Worm (Caenorhabditis elegans) whole organism, L4 larva: ENCODE data around the gene tag-243.

Experiments used
- D1046.2 ChIP-seq: fragments of 200-800 bp; sonication (Bioruptor generic); IDR thresholded peaks from 2 replicates; pipeline ENCODE4 v1.3.6; 2022; ENCODE audit warnings: missing genetic modification characterization, missing compliant biosample characterization
- F10B5.3 ChIP-seq: sonication (generic microtip); optimal IDR thresholded peaks from 2 replicates; lab custom pipeline; 2016; ENCODE audit warnings: mild to moderate bottlenecking, missing genetic modification characterization, missing compliant biosample characterization
- F37D6.2 ChIP-seq: sonication (generic microtip); optimal IDR thresholded peaks from 2 replicates; lab custom pipeline; 2016; ENCODE audit warnings: mild to moderate bottlenecking, missing genetic modification characterization, missing compliant biosample characterization
- F49E8.2 ChIP-seq: sonication (generic microtip); optimal IDR thresholded peaks from 2 replicates; lab custom pipeline; 2016; ENCODE audit warnings: missing compliant biosample characterization, mild to moderate bottlenecking, missing genetic modification characterization, borderline replicate concordance
- T26A8.4 ChIP-seq: fragments of 200-800 bp; sonication (Bioruptor generic); IDR thresholded peaks from 2 replicates; pipeline ENCODE4 v1.3.6; 2022; ENCODE audit warnings: missing genetic modification characterization, missing compliant biosample characterization
- Y5F2A.4 ChIP-seq: fragments of 200-800 bp; sonication (Bioruptor generic); optimal IDR thresholded peaks from 2 replicates; lab custom pipeline; 2018; ENCODE audit warnings: mild to moderate bottlenecking, missing genetic modification characterization, missing compliant biosample characterization
- ZK337.2 ChIP-seq: fragments of 200-800 bp; sonication (Bioruptor generic); IDR thresholded peaks from 2 replicates; pipeline ENCODE4 v1.3.6; 2022; ENCODE audit warnings: missing genetic modification reagents, missing genetic modification characterization, missing compliant biosample characterization
- aha-1 ChIP-seq: fragments of 150-350 bp; peaks from one replicate; lab custom pipeline; 2014; ENCODE audit warnings: missing biosample characterization, missing genetic modification characterization
- ama-1 ChIP-seq: fragments of 150-350 bp; optimal IDR thresholded peaks from 2 replicates; lab custom pipeline; 2014; ENCODE audit warnings: inconsistent platforms, mixed read lengths
- ceh-20 ChIP-seq: fragments of 200-800 bp; sonication (Bioruptor generic); IDR thresholded peaks from 2 replicates; pipeline ENCODE4 v1.3.6; 2022; ENCODE audit warnings: missing genetic modification reagents, missing genetic modification characterization, missing compliant biosample characterization
- ceh-82 ChIP-seq: sonication (generic microtip); optimal IDR thresholded peaks from 2 replicates; lab custom pipeline; 2017; ENCODE audit warnings: missing biosample characterization, missing genetic modification characterization
- ctbp-1 ChIP-seq: fragments of 200-800 bp; sonication (Bioruptor generic); IDR thresholded peaks from 2 replicates; pipeline ENCODE4 v1.3.6; 2022; ENCODE audit warnings: missing genetic modification reagents, missing genetic modification characterization, missing compliant biosample characterization
- daf-16 ChIP-seq, 3 experiments: sonication (generic microtip); optimal IDR thresholded peaks; 2 replicates each; lab custom pipeline; 2016 to 2017; ENCODE audit warnings: missing genetic modification characterization in 3 of 3, missing genetic modification reagents in 3 of 3, mild to moderate bottlenecking in 2 of 3, missing compliant biosample characterization in 2 of 3, missing biosample characterization in 1 of 3, moderate library complexity in 1 of 3
- dmd-8 ChIP-seq: fragments of 200-800 bp; sonication (Bioruptor generic); IDR thresholded peaks from 2 replicates; pipeline ENCODE4 v1.3.6; 2022; ENCODE audit warnings: missing genetic modification characterization, missing compliant biosample characterization
- dpl-1 ChIP-seq: fragments of 150-350 bp; optimal IDR thresholded peaks from 2 replicates; lab custom pipeline; 2014; ENCODE audit warnings: missing biosample characterization, missing genetic modification reagents, missing genetic modification characterization
- duxl-1 ChIP-seq: sonication (generic microtip); optimal IDR thresholded peaks from 2 replicates; lab custom pipeline; 2016; ENCODE audit warnings: mild to moderate bottlenecking, missing genetic modification characterization, moderate library complexity, missing compliant biosample characterization; ENCODE audit not compliant: poor library complexity
- dve-1 ChIP-seq: sonication (generic microtip); optimal IDR thresholded peaks from 2 replicates; lab custom pipeline; 2017; ENCODE audit warnings: antibody characterized with exemption, mild to moderate bottlenecking, missing genetic modification characterization, missing compliant biosample characterization; ENCODE audit not compliant: insufficient read depth
- egl-27 ChIP-seq: sonication (generic microtip); optimal IDR thresholded peaks from 3 replicates; lab custom pipeline; 2017; ENCODE audit warnings: missing biosample characterization, missing genetic modification reagents, missing genetic modification characterization
- egl-43 ChIP-seq: fragments of 200-800 bp; sonication (Bioruptor generic); IDR thresholded peaks from 2 replicates; pipeline ENCODE4 v1.3.6; 2022; ENCODE audit warnings: missing genetic modification reagents, missing genetic modification characterization, missing compliant biosample characterization
- fos-1 ChIP-seq: fragments of 150-350 bp; optimal IDR thresholded peaks from 2 replicates; lab custom pipeline; 2014; ENCODE audit warnings: missing biosample characterization, missing genetic modification characterization
- gei-8 ChIP-seq: fragments of 200-800 bp; sonication (Bioruptor generic); optimal IDR thresholded peaks from 2 replicates; lab custom pipeline; 2018; ENCODE audit warnings: mild to moderate bottlenecking, missing genetic modification characterization, missing compliant biosample characterization
- hif-1 ChIP-seq, 2 experiments: sonication (generic microtip); optimal IDR thresholded peaks; 2 replicates each; lab custom pipeline; 2016 to 2017; ENCODE audit warnings: missing compliant biosample characterization in 2 of 2, missing genetic modification characterization in 2 of 2, missing genetic modification reagents in 2 of 2, missing genotype in 2 of 2, mild to moderate bottlenecking in 1 of 2
- hmg-1.1 ChIP-seq: fragments of 200-800 bp; sonication (Bioruptor generic); IDR thresholded peaks from 2 replicates; pipeline ENCODE4 v1.3.6; 2022; ENCODE audit warnings: missing genetic modification reagents, missing genetic modification characterization, missing compliant biosample characterization
- lin-13 ChIP-seq: fragments of 150-350 bp; optimal IDR thresholded peaks from 2 replicates; lab custom pipeline; 2014; ENCODE audit warnings: missing biosample characterization, missing genetic modification reagents, missing genetic modification characterization
- lin-15B ChIP-seq: fragments of 150-350 bp; sonication (generic microtip); optimal IDR thresholded peaks from 3 replicates; lab custom pipeline; 2014; ENCODE audit warnings: missing biosample characterization, missing genetic modification characterization
- lin-29 ChIP-seq: fragments of 200-800 bp; sonication (Bioruptor generic); IDR thresholded peaks from 2 replicates; pipeline ENCODE4 v1.3.6; 2022; ENCODE audit warnings: missing genetic modification reagents, missing genetic modification characterization, missing compliant biosample characterization
- lin-38 ChIP-seq: fragments of 200-800 bp; sonication (Bioruptor generic); IDR thresholded peaks from 2 replicates; pipeline ENCODE4 v1.3.6; 2022; ENCODE audit warnings: missing genetic modification reagents, missing genetic modification characterization, missing compliant biosample characterization
- lsy-2 ChIP-seq, 2 experiments: fragments of 150-350 bp in 1 of 2; sonication (generic microtip) in 1 of 2; optimal IDR thresholded peaks; 2 replicates each; lab custom pipeline; 2014 to 2017; ENCODE audit warnings: missing biosample characterization in 2 of 2, missing genetic modification characterization in 2 of 2
- madf-5 ChIP-seq, 2 experiments: fragments of 200-800 bp; sonication (Bioruptor generic); IDR thresholded peaks; 2 replicates each; pipeline ENCODE4 v1.3.6; 2022; ENCODE audit warnings: missing compliant biosample characterization in 2 of 2, missing genetic modification characterization in 2 of 2
- mdl-1 ChIP-seq, 2 experiments: fragments of 150-350 bp in 1 of 2; sonication (generic microtip) in 1 of 2; optimal IDR thresholded peaks; 2 replicates each; lab custom pipeline; 2014 to 2017; ENCODE audit warnings: missing biosample characterization in 2 of 2, missing genetic modification characterization in 2 of 2
- mep-1 ChIP-seq: fragments of 150-350 bp; sonication (generic microtip); optimal IDR thresholded peaks from 3 replicates; lab custom pipeline; 2014; ENCODE audit warnings: missing biosample characterization, missing genetic modification characterization
- mes-2 ChIP-seq: sonication (generic microtip); optimal IDR thresholded peaks from 2 replicates; lab custom pipeline; 2016; ENCODE audit warnings: missing genotype, mild to moderate bottlenecking, missing genetic modification characterization, missing compliant biosample characterization; ENCODE audit not compliant: poor library complexity, severe bottlenecking
- mxl-2 ChIP-seq: fragments of 200-800 bp; sonication (Bioruptor generic); conservative IDR thresholded peaks from 2 replicates; pipeline ENCODE4 v1.3.6; 2022; ENCODE audit warnings: missing genetic modification reagents, missing genetic modification characterization, missing compliant biosample characterization
- nhr-102 ChIP-seq: sonication (generic microtip); optimal IDR thresholded peaks from 2 replicates; lab custom pipeline; 2016; ENCODE audit warnings: mild to moderate bottlenecking, missing genetic modification characterization, moderate library complexity, missing compliant biosample characterization
- nhr-237 ChIP-seq: sonication (generic microtip); optimal IDR thresholded peaks from 2 replicates; lab custom pipeline; 2017; ENCODE audit warnings: missing biosample characterization, missing genetic modification characterization
- nhr-28 ChIP-seq: fragments of 150-350 bp; optimal IDR thresholded peaks from 2 replicates; lab custom pipeline; 2014; ENCODE audit warnings: missing biosample characterization, missing genetic modification characterization
- nhr-6 ChIP-seq: fragments of 150-350 bp; optimal IDR thresholded peaks from 2 replicates; lab custom pipeline; 2014; ENCODE audit warnings: missing biosample characterization, missing genetic modification characterization
- pha-4 ChIP-seq, 2 experiments: fragments of 150-350 bp in 1 of 2; fragments of 200-800 bp in 1 of 2; sonication (Bioruptor generic) in 1 of 2; IDR thresholded peaks in 1 of 2; optimal IDR thresholded peaks in 1 of 2; 2 replicates each; pipeline versions ENCODE4 v1.3.6 to Lab custom; 2014 to 2022; ENCODE audit warnings: missing genetic modification characterization in 2 of 2, missing genetic modification reagents in 2 of 2, missing biosample characterization in 1 of 2, missing compliant biosample characterization in 1 of 2
- rbr-2 ChIP-seq: sonication (generic microtip); optimal IDR thresholded peaks from 2 replicates; lab custom pipeline; 2016; ENCODE audit warnings: missing genotype, missing genetic modification characterization, missing compliant biosample characterization
- set-16 ChIP-seq: fragments of 200-800 bp; sonication (Bioruptor generic); IDR thresholded peaks from 2 replicates; pipeline ENCODE4 v1.3.6; 2022; ENCODE audit warnings: missing genetic modification reagents, missing genetic modification characterization, missing compliant biosample characterization
- spr-3 ChIP-seq: fragments of 200-800 bp; sonication (Bioruptor generic); optimal IDR thresholded peaks from 2 replicates; lab custom pipeline; 2018; ENCODE audit warnings: mild to moderate bottlenecking, missing genetic modification characterization, missing compliant biosample characterization
- tag-97 ChIP-seq: fragments of 200-800 bp; sonication (Bioruptor generic); IDR thresholded peaks from 2 replicates; pipeline ENCODE4 v1.3.6; 2022; ENCODE audit warnings: missing genetic modification characterization, missing compliant biosample characterization
- unc-130 ChIP-seq: sonication (generic microtip); optimal IDR thresholded peaks from 2 replicates; lab custom pipeline; 2016; ENCODE audit warnings: missing genetic modification reagents, missing genetic modification characterization, missing compliant biosample characterization
- unc-62 ChIP-seq, 3 experiments: fragments of 150-350 bp in 1 of 3; sonication (generic microtip); optimal IDR thresholded peaks in 2 of 3; peaks in 1 of 3; 1 replicate in 1 of 3; 2 replicates in 2 of 3; lab custom pipeline; 2014 to 2017; ENCODE audit warnings: missing biosample characterization in 3 of 3, missing genetic modification characterization in 3 of 3, missing genetic modification reagents in 3 of 3, missing genotype in 1 of 3
- zag-1 ChIP-seq: fragments of 150-350 bp; optimal IDR thresholded peaks from 2 replicates; lab custom pipeline; 2014; ENCODE audit warnings: missing biosample characterization, missing genetic modification characterization
- zfp-2 ChIP-seq: sonication (generic microtip); optimal IDR thresholded peaks from 2 replicates; lab custom pipeline; 2016; ENCODE audit warnings: mild to moderate bottlenecking, missing genetic modification characterization, missing compliant biosample characterization
- zip-2 ChIP-seq: fragments of 150-350 bp; optimal IDR thresholded peaks from 2 replicates; lab custom pipeline; 2014; ENCODE audit warnings: missing biosample characterization, missing genetic modification characterization

tag-243 gene

ce11 chrIII:4723922-4724321 is 35.7 kb upstream of the tag-243 start (continued):
- TF ChIP-seq fos-1 (tag; lab: Kevin White, UChicago): no peak
- TF ChIP-seq ceh-20 (GFP tag; lab: Robert Waterston, UW): peak; percentile 52; the same call in 1 of the 2 replicates
- no peak for TF ChIP-seq dve-1 (tag; lab: Kevin White, UChicago)
- no peak for TF ChIP-seq nhr-237
- peak; percentile 50 for TF ChIP-seq aha-1 (tag; lab: Kevin White, UChicago)
- no peak for TF ChIP-seq lin-15B (tag; lab: Kevin White, UChicago)

ce11 chrIII:4721750-4722149 is 33.5 kb upstream of the tag-243 start, which contains the start of gene acy-1:
Gene acy-1, plus strand, starts transcription at chrIII:4722095.
- TF ChIP-seq unc-130 (GFP tag; lab: Kevin White, UChicago): no peak
- TF ChIP-seq mxl-2: no peak
- no peak for TF ChIP-seq ZK337.2 (GFP tag; lab: Robert Waterston, UW)
- TF ChIP-seq lin-13 (GFP tag; lab: Kevin White, UChicago): peak; percentile 19
- peak; percentile 61 for TF ChIP-seq set-16 (GFP tag; lab: Robert Waterston, UW)
- peak; percentile 58 for TF ChIP-seq dpl-1 (GFP tag; lab: Kevin White, UChicago)
- no peak for TF ChIP-seq T26A8.4 (GFP tag; lab: Robert Waterston, UW)
- no peak for TF ChIP-seq tag-97 (GFP tag; lab: Robert Waterston, UW)
- peak; percentile 79 for TF ChIP-seq hmg-1.1 (GFP tag; lab: Robert Waterston, UW)
- no peak for TF ChIP-seq ama-1 (lab: Kevin White, UChicago)
- TF ChIP-seq duxl-1 (tag; lab: Kevin White, UChicago): no peak
- no peak for TF ChIP-seq zip-2 (tag; lab: Kevin White, UChicago)
- no peak for TF ChIP-seq nhr-102
- no peak for TF ChIP-seq F49E8.2 (tag; lab: Kevin White, UChicago)
- no peak for TF ChIP-seq nhr-6
- TF ChIP-seq madf-5 (GFP tag; IDR thresholded peaks at IDR 0.05; lab: Robert Waterston, UW): no peak
- 0 out of 2 replicates have a peak, but pooled peaks have one; percentile 48 for TF ChIP-seq dmd-8
- TF ChIP-seq egl-27 (tag; lab: Kevin White, UChicago): no peak
- TF ChIP-seq F37D6.2 (tag; lab: Kevin White, UChicago): peak; percentile 42
- TF ChIP-seq aha-1 (tag; lab: Kevin White, UChicago): peak; percentile 95
- TF ChIP-seq lin-29: no peak
- no peak for TF ChIP-seq gei-8 (GFP tag; lab: Kevin White, UChicago)
- TF ChIP-seq hif-1 (tag; optimal IDR thresholded peaks at IDR 0.05; lab: Kevin White, UChicago): peak in 1 of 2 experiments; percentile 10
- no peak for TF ChIP-seq Y5F2A.4 (GFP tag; lab: Kevin White, UChicago)
- no peak for TF ChIP-seq fos-1 (tag; lab: Kevin White, UChicago)
- TF ChIP-seq mep-1 (tag; lab: Kevin White, UChicago): peak; percentile 74
- peak in 1 of 2 experiments; percentile 14 for TF ChIP-seq daf-16 (GFP tag; optimal IDR thresholded peaks at IDR 0.05; lab: Kevin White, UChicago)
- no peak for TF ChIP-seq daf-16 (tag; optimal IDR thresholded peaks at IDR 0.05; lab: Kevin White, UChicago)
- peak; percentile 66 to 84 for TF ChIP-seq lsy-2 (tag; optimal IDR thresholded peaks at IDR 0.05; lab: Kevin White, UChicago)
- TF ChIP-seq nhr-28: no peak
- no peak for TF ChIP-seq zfp-2 (tag; lab: Kevin White, UChicago)
- TF ChIP-seq D1046.2 (GFP tag; lab: Robert Waterston, UW): no peak
- TF ChIP-seq F10B5.3 (tag; lab: Kevin White, UChicago): no peak
- no peak for TF ChIP-seq zag-1
- peak in 1 of 2 experiments; percentile 30 for TF ChIP-seq unc-62 (GFP tag; optimal IDR thresholded peaks at IDR 0.05 in 1 of 2; lab: Kevin White, UChicago)
- TF ChIP-seq unc-62 (tag; optimal IDR thresholded peaks at IDR 0.05; lab: Kevin White, UChicago): no peak
- no peak for TF ChIP-seq spr-3
- 0 out of 2 replicates have a peak, but pooled peaks have one; percentile 34 for TF ChIP-seq egl-43 (GFP tag; lab: Robert Waterston, UW)
- peak; percentile 45 for TF ChIP-seq mes-2 (tag; lab: Kevin White, UChicago)
- no peak for TF ChIP-seq ceh-82 (tag; lab: Kevin White, UChicago)
- no peak for TF ChIP-seq pha-4 (GFP tag; IDR thresholded peaks at IDR 0.05; lab: Robert Waterston, UW)
- peak; percentile 14 for TF ChIP-seq pha-4 (tag; optimal IDR thresholded peaks at IDR 0.05; lab: Kevin White, UChicago)
- peak; percentile 70 for TF ChIP-seq ctbp-1
- TF ChIP-seq lin-38 (GFP tag; lab: Robert Waterston, UW): peak; percentile 65
- peak in 1 of 2 experiments; percentile 30 for TF ChIP-seq mdl-1 (tag; optimal IDR thresholded peaks at IDR 0.05; lab: Kevin White, UChicago)
- peak; percentile 76 for TF ChIP-seq rbr-2 (tag; lab: Kevin White, UChicago)
